Fruit fly (Drosophila melanogaster): ENCODE results near the gene CanA-14F.

DNA sequence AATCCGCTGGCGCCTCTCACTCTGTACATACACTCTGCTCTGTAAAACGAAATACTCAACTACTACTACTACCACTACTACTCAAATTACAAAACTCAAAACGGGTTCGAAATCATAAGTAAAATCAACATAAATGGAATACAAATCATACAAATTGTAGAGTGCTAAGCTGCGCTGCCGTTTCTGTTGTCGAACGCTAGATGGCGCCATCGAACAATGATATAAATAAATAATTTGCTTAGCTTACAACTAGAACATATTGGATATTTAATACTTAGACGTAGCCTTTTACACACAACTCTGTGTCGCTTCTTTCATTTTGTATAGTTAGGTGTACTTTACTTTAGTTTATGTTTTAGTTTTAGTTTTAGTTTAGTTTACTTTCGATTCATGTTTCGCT is 37.5 kb upstream of the CanA-14F start:
- TF ChIP-seq tj (GFP tag; optimal IDR thresholded peaks at IDR 0.05) (no peak), CG33017 (tag; optimal IDR thresholded peaks at IDR 0.05) (no peak), CG12768 (GFP tag; optimal IDR thresholded peaks at IDR 0.05) (no peak), pad (GFP tag; optimal IDR thresholded peaks at IDR 0.05) (no peak), cic (GFP tag; optimal IDR thresholded peaks at IDR 0.05) (no peak), CG1620 (GFP tag; optimal IDR thresholded peaks at IDR 0.05) (no peak), Crg-1 (GFP tag; optimal IDR thresholded peaks at IDR 0.05) (no peak)
